Worm (Caenorhabditis elegans) whole organism, early embryonic: ENCODE measurements around the gene ZC404.15.

Source experiments
- B0310.2 ChIP-seq: sonication (generic microtip); optimal IDR thresholded peaks from 2 replicates; lab custom pipeline; 2016; ENCODE audit warnings: mild to moderate bottlenecking, missing genetic modification characterization, missing compliant biosample characterization
- F13C5.2 ChIP-seq: sonication (generic microtip); optimal IDR thresholded peaks from 2 replicates; lab custom pipeline; 2017; ENCODE audit warnings: mild to moderate bottlenecking, missing genetic modification characterization, inconsistent platforms, missing compliant biosample characterization
- aly-1 ChIP-seq: sonication (generic microtip); optimal IDR thresholded peaks from 2 replicates; lab custom pipeline; 2016; ENCODE audit warnings: missing genetic modification characterization, missing compliant biosample characterization
- ama-1 ChIP-seq: fragments of 150-350 bp; optimal IDR thresholded peaks from 2 replicates; lab custom pipeline; 2014
- ceh-13 ChIP-seq: fragments of 200-800 bp; sonication (Bioruptor generic); optimal IDR thresholded peaks from 2 replicates; lab custom pipeline; 2018; ENCODE audit warnings: mild to moderate bottlenecking, missing genetic modification characterization, missing compliant biosample characterization
- ceh-36 ChIP-seq: sonication (generic microtip); optimal IDR thresholded peaks from 2 replicates; lab custom pipeline; 2016; ENCODE audit warnings: missing genetic modification characterization, inconsistent platforms, missing compliant biosample characterization
- ets-7 ChIP-seq: sonication (generic microtip); optimal IDR thresholded peaks from 2 replicates; lab custom pipeline; 2016; ENCODE audit warnings: missing genotype, missing genetic modification characterization, missing compliant biosample characterization
- flt-1 ChIP-seq: fragments of 200-800 bp; sonication (Bioruptor generic); IDR thresholded peaks from 2 replicates; pipeline ENCODE4 v1.3.6; 2022; ENCODE audit warnings: missing genetic modification characterization, missing compliant biosample characterization
- hmbx-1 ChIP-seq: sonication (generic microtip); optimal IDR thresholded peaks from 2 replicates; lab custom pipeline; 2016; ENCODE audit warnings: mild to moderate bottlenecking, missing genetic modification characterization, missing compliant biosample characterization
- hmg-4 ChIP-seq: fragments of 200-800 bp; sonication (Bioruptor generic); optimal IDR thresholded peaks from 2 replicates; lab custom pipeline; 2018; ENCODE audit warnings: mild to moderate bottlenecking, missing genetic modification characterization, missing compliant biosample characterization
- hnd-1 ChIP-seq: sonication (generic microtip); optimal IDR thresholded peaks from 2 replicates; lab custom pipeline; 2016; ENCODE audit warnings: missing genetic modification characterization, missing compliant biosample characterization
- pes-1 ChIP-seq: fragments of 200-800 bp; sonication (Bioruptor generic); IDR thresholded peaks from 2 replicates; pipeline ENCODE4 v1.3.6; 2022; ENCODE audit warnings: missing genetic modification reagents, missing genetic modification characterization, missing compliant biosample characterization
- scrt-1 ChIP-seq: fragments of 200-800 bp; sonication (Bioruptor generic); IDR thresholded peaks from 2 replicates; pipeline ENCODE4 v1.3.6; 2022; ENCODE audit warnings: missing genetic modification characterization, missing compliant biosample characterization
- sea-1 ChIP-seq: fragments of 200-800 bp; sonication (Bioruptor generic); conservative IDR thresholded peaks from 2 replicates; pipeline ENCODE4 v1.3.6; 2022; ENCODE audit warnings: missing genetic modification characterization, missing compliant biosample characterization
- tbx-11 ChIP-seq: fragments of 200-800 bp; sonication (Bioruptor generic); IDR thresholded peaks from 2 replicates; pipeline ENCODE4 v1.3.6; 2022; ENCODE audit warnings: missing genetic modification characterization, missing compliant biosample characterization
- tbx-37 ChIP-seq: fragments of 200-800 bp; sonication (Bioruptor generic); conservative IDR thresholded peaks from 2 replicates; pipeline ENCODE4 v1.3.6; 2022; ENCODE audit warnings: missing genetic modification reagents, missing genetic modification characterization, missing compliant biosample characterization
- tra-4 ChIP-seq: sonication (generic microtip); optimal IDR thresholded peaks from 2 replicates; lab custom pipeline; 2017; ENCODE audit warnings: missing genetic modification characterization, missing compliant biosample characterization

Gene ZC404.15

ce11 chrV:6792565-6792964, 12.3 kb downstream of the ZC404.15 start, which contains the start of gene gck-2:
TSS of gene gck-2 (minus strand) at chrV:6792665.
- TF ChIP-seq pes-1 (GFP tag; lab: Robert Waterston, UW) (no peak), tbx-37 (no peak), B0310.2 (tag; lab: Kevin White, UChicago) (no peak), hmbx-1 (tag; lab: Kevin White, UChicago) (no peak), ama-1 (no peak), tra-4 (no peak), ceh-36 (tag; lab: Kevin White, UChicago) (no peak), sea-1 (GFP tag; lab: Robert Waterston, UW) (no peak), hmg-4 (GFP tag; lab: Kevin White, UChicago) (no peak), ceh-13 (GFP tag; lab: Kevin White, UChicago) (no peak), F13C5.2 (no peak), scrt-1 (GFP tag; lab: Robert Waterston, UW) (no peak), tbx-11 (GFP tag; lab: Robert Waterston, UW) (no peak), ets-7 (tag; lab: Kevin White, UChicago) (no peak), flt-1 (GFP tag; lab: Robert Waterston, UW) (no peak), hnd-1 (no peak), aly-1 (tag; lab: Kevin White, UChicago) (no peak)

ce11 chrV:6792973-6793372, 12.7 kb downstream of the ZC404.15 start:
- no peak for TF ChIP-seq F13C5.2
- TF ChIP-seq hmbx-1 (tag; lab: Kevin White, UChicago) = no peak
- no peak for TF ChIP-seq flt-1 (GFP tag; lab: Robert Waterston, UW)
- no peak for TF ChIP-seq hmg-4 (GFP tag; lab: Kevin White, UChicago)
- no peak for TF ChIP-seq hnd-1
- no peak for TF ChIP-seq ets-7 (tag; lab: Kevin White, UChicago)
- TF ChIP-seq tbx-37 = no peak
- no peak for TF ChIP-seq sea-1 (GFP tag; lab: Robert Waterston, UW)
- no peak for TF ChIP-seq ceh-36 (tag; lab: Kevin White, UChicago)
- no peak for TF ChIP-seq pes-1 (GFP tag; lab: Robert Waterston, UW)
- TF ChIP-seq ama-1 = no peak

- TF ChIP-seq tra-4 (no peak), ceh-13 (GFP tag; lab: Kevin White, UChicago) (no peak), hmg-4 (GFP tag; lab: Kevin White, UChicago) (no peak), pes-1 (GFP tag; lab: Robert Waterston, UW) (no peak), B0310.2 (tag; lab: Kevin White, UChicago) (no peak), F13C5.2 (no peak), hmbx-1 (tag; lab: Kevin White, UChicago) (no peak), sea-1 (GFP tag; lab: Robert Waterston, UW) (no peak), tbx-37 (no peak), aly-1 (tag; lab: Kevin White, UChicago) (no peak), tbx-11 (GFP tag; lab: Robert Waterston, UW) (no peak), ets-7 (tag; lab: Kevin White, UChicago) (no peak)
Measured at ce11 chrV:6793744-6794239, 13.5 kb downstream of the ZC404.15 start, which contains the start of gene ZC404.1. TSS of gene ZC404.1 (plus strand) at chrV:6794189.

- TF ChIP-seq pes-1 (GFP tag; lab: Robert Waterston, UW) (no peak), hmg-4 (GFP tag; lab: Kevin White, UChicago) (no peak), flt-1 (GFP tag; lab: Robert Waterston, UW) (no peak), ceh-36 (tag; lab: Kevin White, UChicago) (no peak), tbx-11 (GFP tag; lab: Robert Waterston, UW) (no peak), B0310.2 (tag; lab: Kevin White, UChicago) (no peak), ets-7 (tag; lab: Kevin White, UChicago) (no peak), hmbx-1 (tag; lab: Kevin White, UChicago) (no peak), ama-1 (no peak), F13C5.2 (no peak), tra-4 (no peak), scrt-1 (GFP tag; lab: Robert Waterston, UW) (no peak), sea-1 (GFP tag; lab: Robert Waterston, UW) (no peak), aly-1 (tag; lab: Kevin White, UChicago) (no peak), tbx-37 (no peak), ceh-13 (GFP tag; lab: Kevin White, UChicago) (no peak), hnd-1 (no peak)
Measured at ce11 chrV:6796264-6796663, 16.0 kb downstream of the ZC404.15 start.

- no peak for TF ChIP-seq tbx-37
- no peak for TF ChIP-seq sea-1 (GFP tag; lab: Robert Waterston, UW)
- no peak for TF ChIP-seq hmbx-1 (tag; lab: Kevin White, UChicago)
- TF ChIP-seq F13C5.2 = no peak
- TF ChIP-seq aly-1 (tag; lab: Kevin White, UChicago) = no peak
- TF ChIP-seq B0310.2 (tag; lab: Kevin White, UChicago) = no peak
- TF ChIP-seq ets-7 (tag; lab: Kevin White, UChicago) = no peak
- TF ChIP-seq ama-1 = no peak
Measured at ce11 chrV:6796894-6797293, 16.6 kb downstream of the ZC404.15 start.

- no peak for TF ChIP-seq ceh-13 (GFP tag; lab: Kevin White, UChicago)
- no peak for TF ChIP-seq B0310.2 (tag; lab: Kevin White, UChicago)
- TF ChIP-seq tbx-11 (GFP tag; lab: Robert Waterston, UW) = no peak
Measured at ce11 chrV:6799564-6799963, 19.3 kb downstream of the ZC404.15 start, which contains the start of gene dmsr-9. TSS of gene dmsr-9 (minus strand) at chrV:6799664.

- TF ChIP-seq F13C5.2 (no peak), hmbx-1 (tag; lab: Kevin White, UChicago) (no peak), ets-7 (tag; lab: Kevin White, UChicago) (no peak), pes-1 (GFP tag; lab: Robert Waterston, UW) (no peak), hnd-1 (no peak), tbx-37 (no peak), tbx-11 (GFP tag; lab: Robert Waterston, UW) (no peak), sea-1 (GFP tag; lab: Robert Waterston, UW) (no peak), hmg-4 (GFP tag; lab: Kevin White, UChicago) (no peak), ceh-36 (tag; lab: Kevin White, UChicago) (no peak), scrt-1 (GFP tag; lab: Robert Waterston, UW) (no peak), ceh-13 (GFP tag; lab: Kevin White, UChicago) (no peak), flt-1 (GFP tag; lab: Robert Waterston, UW) (no peak), B0310.2 (tag; lab: Kevin White, UChicago) (no peak), tra-4 (no peak), ama-1 (no peak), aly-1 (tag; lab: Kevin White, UChicago) (no peak)
Measured at ce11 chrV:6801850-6802249, 21.6 kb downstream of the ZC404.15 start, which contains the start of gene dmsr-10. TSS of gene dmsr-10 (minus strand) at chrV:6801950.
